Worm (Caenorhabditis elegans): ENCODE data around the gene eif-1.
A peak's percentile ranks its signal among the peaks of the same experiment; 100 is the strongest.

eif-1 gene

ce11 chrII:4999122-4999521 lies 5.7 kb upstream of the eif-1 start, which contains the start of gene citk-2 (continued):
- peak; percentile 100 for TF ChIP-seq gmeb-1 (tag; optimal IDR thresholded peaks at IDR 0.05)
- no peak for TF ChIP-seq nhr-25 (tag; optimal IDR thresholded peaks at IDR 0.05)
- peak; percentile 56 for TF ChIP-seq R02D3.7 (tag; optimal IDR thresholded peaks at IDR 0.05)
- TF ChIP-seq C34F6.9 (tag; optimal IDR thresholded peaks at IDR 0.05), result no peak
- peak; percentile 52 for TF ChIP-seq zag-1 (tag; optimal IDR thresholded peaks at IDR 0.05)
- no peak for TF ChIP-seq fos-1 (tag; optimal IDR thresholded peaks at IDR 0.05)
- TF ChIP-seq ama-1 (optimal IDR thresholded peaks at IDR 0.05), result no peak
- no peak for TF ChIP-seq nhr-11 (tag; optimal IDR thresholded peaks at IDR 0.05)
- TF ChIP-seq nhr-77 (tag; optimal IDR thresholded peaks at IDR 0.05), result peak; percentile 47
- no peak for TF ChIP-seq lin-39 (tag; optimal IDR thresholded peaks at IDR 0.05)
- peak; percentile 96 for TF ChIP-seq unc-55 (GFP tag; optimal IDR thresholded peaks at IDR 0.05)
- no peak for TF ChIP-seq nhr-21 (tag; optimal IDR thresholded peaks at IDR 0.05)
- no peak for TF ChIP-seq ztf-1 (GFP tag; conservative IDR thresholded peaks at IDR 0.05)
- no peak for TF ChIP-seq ceh-16 (tag; optimal IDR thresholded peaks at IDR 0.05)
- TF ChIP-seq ztf-4 (tag; optimal IDR thresholded peaks at IDR 0.05), result no peak
- TF ChIP-seq snpc-4 (tag; optimal IDR thresholded peaks at IDR 0.05), result no peak
- TF ChIP-seq nhr-23 (tag; optimal IDR thresholded peaks at IDR 0.05), result no peak
- TF ChIP-seq sem-4 (tag; optimal IDR thresholded peaks at IDR 0.05), result no peak
- peak; percentile 96 for TF ChIP-seq crh-2 (tag; optimal IDR thresholded peaks at IDR 0.05)
- no peak for TF ChIP-seq blmp-1 (tag; optimal IDR thresholded peaks at IDR 0.05; ENCODE audit: insufficient read depth)
- TF ChIP-seq egl-27 (tag; optimal IDR thresholded peaks at IDR 0.05), result peak; percentile 70
- peak; percentile 90 for TF ChIP-seq nhr-6 (tag; optimal IDR thresholded peaks at IDR 0.05)
- no peak for TF ChIP-seq aly-2 (tag; optimal IDR thresholded peaks at IDR 0.05)
- no peak for TF ChIP-seq nhr-237 (tag; optimal IDR thresholded peaks at IDR 0.05)
- no peak for TF ChIP-seq Y55F3AM.14 (GFP tag; optimal IDR thresholded peaks at IDR 0.05)

DNA sequence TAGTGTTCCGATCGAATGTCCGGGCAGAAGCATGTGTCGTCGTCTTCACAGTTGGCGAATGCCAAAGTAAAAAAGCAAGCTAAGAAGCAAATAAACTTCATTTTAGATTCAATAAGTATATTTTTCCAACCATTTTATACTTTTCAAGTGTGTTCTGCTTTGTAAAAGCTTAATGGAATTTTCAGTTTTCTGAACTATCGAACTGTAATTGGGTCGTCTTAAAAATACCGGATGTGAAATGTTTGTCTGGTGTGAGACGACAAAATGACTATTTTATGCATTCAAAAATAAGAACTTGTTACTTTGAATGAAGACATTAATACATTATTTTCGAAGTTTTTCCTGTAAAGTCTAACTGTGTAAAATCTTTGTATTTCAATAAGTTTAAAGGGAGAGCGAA lies 5.3 kb upstream of the eif-1 start, which contains the start of gene F59A6.11:
Gene F59A6.11 (minus strand): TSS at position 101 of the 400 bp plus-strand sequence.
- TF ChIP-seq zag-1 (tag; optimal IDR thresholded peaks at IDR 0.05) (no peak), lsy-2 (tag; optimal IDR thresholded peaks at IDR 0.05) (no peak), mab-5 (tag; optimal IDR thresholded peaks at IDR 0.05) (no peak), nhr-25 (tag; optimal IDR thresholded peaks at IDR 0.05) (no peak), egl-27 (tag; optimal IDR thresholded peaks at IDR 0.05) (no peak), sma-3 (GFP tag; optimal IDR thresholded peaks at IDR 0.05) (no peak), gmeb-1 (tag; optimal IDR thresholded peaks at IDR 0.05) (no peak), nhr-237 (tag; optimal IDR thresholded peaks at IDR 0.05) (no peak), nhr-77 (tag; optimal IDR thresholded peaks at IDR 0.05) (no peak), dmd-4 (tag; optimal IDR thresholded peaks at IDR 0.05) (no peak), nhr-6 (tag; optimal IDR thresholded peaks at IDR 0.05) (no peak), nhr-10 (tag; optimal IDR thresholded peaks at IDR 0.05) (no peak), C34F6.9 (tag; optimal IDR thresholded peaks at IDR 0.05) (no peak), nhr-23 (tag; optimal IDR thresholded peaks at IDR 0.05) (no peak), sem-4 (tag; optimal IDR thresholded peaks at IDR 0.05) (no peak), fos-1 (tag; optimal IDR thresholded peaks at IDR 0.05) (no peak), F13H6.1 (tag; optimal IDR thresholded peaks at IDR 0.05) (no peak), sma-9 (GFP tag; optimal IDR thresholded peaks at IDR 0.05) (no peak), sma-9 (tag; optimal IDR thresholded peaks at IDR 0.05) (no peak), elt-1 (tag; optimal IDR thresholded peaks at IDR 0.05) (no peak), ZK546.5 (tag; optimal IDR thresholded peaks at IDR 0.05) (no peak)

DNA sequence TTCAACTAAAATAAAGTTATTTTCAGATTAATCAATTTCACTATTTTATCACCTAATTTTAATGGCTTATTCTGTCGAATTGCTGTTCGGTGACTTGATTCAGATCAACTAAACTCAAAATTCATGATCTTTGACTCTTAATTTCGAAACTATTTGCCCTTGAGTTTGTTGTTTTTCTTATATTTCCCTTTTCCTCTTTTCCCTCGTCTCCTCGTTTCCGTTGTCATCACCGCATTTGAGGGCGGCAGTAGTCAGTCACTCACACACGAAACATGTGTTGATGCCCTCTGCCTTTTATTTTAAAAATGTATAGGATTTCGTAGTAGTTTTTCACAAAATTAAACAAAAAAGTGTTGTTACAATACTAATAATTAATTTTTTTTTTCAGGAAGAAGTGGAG lies 1.6 kb upstream of the eif-1 start, which contains the start of gene rnh-1.0:
Gene rnh-1.0 (plus strand): TSS at position 389 of the 400 bp plus-strand sequence.
- TF ChIP-seq C34F6.9 (tag; optimal IDR thresholded peaks at IDR 0.05) (peak; percentile 35), unc-39 (tag; optimal IDR thresholded peaks at IDR 0.05) (no peak), nhr-129 (tag; optimal IDR thresholded peaks at IDR 0.05) (peak; percentile 31)

DNA sequence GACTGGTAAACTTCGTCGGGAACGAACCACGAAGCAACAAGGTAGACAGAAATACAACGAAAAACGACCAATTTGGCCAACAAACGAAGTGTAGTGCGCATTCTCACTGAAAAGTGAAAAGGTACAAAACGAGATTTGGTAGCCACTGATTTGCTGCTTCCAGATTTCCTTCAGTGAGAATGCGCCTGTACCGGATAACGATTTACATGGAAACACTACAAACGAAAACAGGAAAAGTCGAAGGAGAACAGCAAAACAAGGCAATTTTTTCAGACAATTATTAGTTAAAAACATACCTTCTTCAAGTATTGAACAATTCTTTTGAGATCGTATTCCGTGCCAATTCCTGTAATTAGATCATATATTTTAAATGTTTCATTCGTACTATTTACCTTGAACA lies 403 bp downstream of the eif-1 start, which contains the start of gene pigb-1:
Gene pigb-1 (minus strand): TSS at position 101 of the 400 bp plus-strand sequence.
- TF ChIP-seq C34F6.9 (tag; optimal IDR thresholded peaks at IDR 0.05), result no peak
- no peak for TF ChIP-seq lsy-2 (tag; optimal IDR thresholded peaks at IDR 0.05)
- no peak for TF ChIP-seq egl-27 (tag; optimal IDR thresholded peaks at IDR 0.05)
- TF ChIP-seq ama-1 (optimal IDR thresholded peaks at IDR 0.05), result no peak
- TF ChIP-seq fos-1 (tag; optimal IDR thresholded peaks at IDR 0.05), result no peak
- no peak for TF ChIP-seq nhr-77 (tag; optimal IDR thresholded peaks at IDR 0.05)
- no peak for TF ChIP-seq skn-1 (tag; optimal IDR thresholded peaks at IDR 0.05)
